Worm (Caenorhabditis elegans) whole organism, L4/young adult: Measurements from ENCODE around the gene grld-1.

Source experiments
- W03F9.2 ChIP-seq: fragments of 150-350 bp; optimal IDR thresholded peaks from 2 replicates; lab custom pipeline; 2014; ENCODE audit warnings: missing biosample characterization, missing genetic modification characterization
- him-1 ChIP-seq: sonication (generic microtip); optimal IDR thresholded peaks from 2 replicates; lab custom pipeline; 2016; ENCODE audit warnings: missing genotype, missing genetic modification reagents, missing genetic modification characterization, missing compliant biosample characterization

DNA sequence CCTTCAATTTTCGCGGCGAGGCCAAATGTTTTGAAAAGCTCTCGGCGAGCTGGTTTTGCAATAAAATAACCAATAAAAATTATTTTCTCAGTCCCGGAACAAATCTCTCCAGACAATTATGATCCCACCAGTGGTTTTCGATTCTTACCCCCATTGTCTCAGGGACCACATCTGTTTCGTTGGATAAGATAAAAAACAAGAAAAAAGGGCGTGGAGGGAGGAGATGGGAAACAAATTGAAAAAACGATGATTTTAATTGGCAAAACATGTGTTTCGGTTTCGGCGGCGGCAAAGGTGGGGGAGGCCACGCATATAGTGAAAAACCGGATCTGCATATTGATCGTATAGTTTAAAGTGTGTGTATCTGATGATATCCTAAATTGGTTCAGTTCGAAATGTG, 44.8 kb downstream of the grld-1 start:
- TF ChIP-seq him-1 (tag; lab: Kevin White, UChicago) = no peak
- no peak for TF ChIP-seq W03F9.2 (tag; lab: Kevin White, UChicago)
